Worm (Caenorhabditis elegans): ENCODE data around the gene F42G8.8.

Gene F42G8.8

ce11 chrIV:8127430-8127829, 8.5 kb downstream of the F42G8.8 start:
- no peak for TF ChIP-seq lsy-2 (tag; optimal IDR thresholded peaks at IDR 0.05)
- TF ChIP-seq ZK546.5 (tag; optimal IDR thresholded peaks at IDR 0.05): no peak
- no peak for TF ChIP-seq egl-27 (tag; optimal IDR thresholded peaks at IDR 0.05)
- TF ChIP-seq lin-11 (tag; optimal IDR thresholded peaks at IDR 0.05): no peak
- TF ChIP-seq aly-2 (tag; optimal IDR thresholded peaks at IDR 0.05): no peak
- no peak for TF ChIP-seq unc-62 (GFP tag; optimal IDR thresholded peaks at IDR 0.05)
- TF ChIP-seq Y55F3AM.14 (GFP tag; optimal IDR thresholded peaks at IDR 0.05): no peak
- TF ChIP-seq nhr-129 (tag; optimal IDR thresholded peaks at IDR 0.05): no peak
- TF ChIP-seq crh-2 (tag; optimal IDR thresholded peaks at IDR 0.05): no peak
- TF ChIP-seq gmeb-1 (tag; optimal IDR thresholded peaks at IDR 0.05): no peak
- TF ChIP-seq zag-1 (tag; optimal IDR thresholded peaks at IDR 0.05): no peak
- no peak for TF ChIP-seq sma-3 (GFP tag; optimal IDR thresholded peaks at IDR 0.05)
- no peak for TF ChIP-seq elt-3 (tag; optimal IDR thresholded peaks at IDR 0.05)
- TF ChIP-seq elt-1 (tag; optimal IDR thresholded peaks at IDR 0.05): no peak
- no peak for TF ChIP-seq lin-13 (GFP tag; optimal IDR thresholded peaks at IDR 0.05)
- no peak for TF ChIP-seq C34F6.9 (tag; optimal IDR thresholded peaks at IDR 0.05)
- no peak for TF ChIP-seq mbf-1 (tag; optimal IDR thresholded peaks at IDR 0.05)
- TF ChIP-seq mdl-1 (tag; optimal IDR thresholded peaks at IDR 0.05): no peak
- TF ChIP-seq fos-1 (tag; optimal IDR thresholded peaks at IDR 0.05): no peak
- no peak for TF ChIP-seq mab-5 (tag; optimal IDR thresholded peaks at IDR 0.05)

- TF ChIP-seq alr-1 (tag; optimal IDR thresholded peaks at IDR 0.05) (no peak), peb-1 (tag; optimal IDR thresholded peaks at IDR 0.05) (no peak), snpc-4 (tag; optimal IDR thresholded peaks at IDR 0.05) (no peak), ztf-11 (tag; optimal IDR thresholded peaks at IDR 0.05) (no peak), lin-11 (tag; optimal IDR thresholded peaks at IDR 0.05) (no peak), mbf-1 (tag; optimal IDR thresholded peaks at IDR 0.05) (no peak), nhr-10 (tag; optimal IDR thresholded peaks at IDR 0.05) (no peak), elt-3 (tag; optimal IDR thresholded peaks at IDR 0.05) (no peak), ama-1 (optimal IDR thresholded peaks at IDR 0.05) (no peak), C34F6.9 (tag; optimal IDR thresholded peaks at IDR 0.05) (peak; percentile 29), lsy-2 (tag; optimal IDR thresholded peaks at IDR 0.05) (no peak), nhr-237 (tag; optimal IDR thresholded peaks at IDR 0.05) (no peak), unc-55 (GFP tag; optimal IDR thresholded peaks at IDR 0.05) (peak; percentile 29), nhr-23 (tag; optimal IDR thresholded peaks at IDR 0.05) (no peak)
Observed at ce11 chrIV:8130131-8130611, 11.3 kb downstream of the F42G8.8 start, which contains the start of the genes ndub-11 and moc-3. TSS of gene ndub-11 (minus strand) at chrIV:8130231. TSS of gene moc-3 (plus strand) at chrIV:8130561.

- TF ChIP-seq mdl-1 (tag; optimal IDR thresholded peaks at IDR 0.05) (no peak), mbf-1 (tag; optimal IDR thresholded peaks at IDR 0.05) (no peak), mab-5 (tag; optimal IDR thresholded peaks at IDR 0.05) (no peak), crh-2 (tag; optimal IDR thresholded peaks at IDR 0.05) (peak; percentile 61), aly-2 (tag; optimal IDR thresholded peaks at IDR 0.05) (no peak), ztf-4 (tag; optimal IDR thresholded peaks at IDR 0.05) (peak; percentile 39), R02D3.7 (tag; optimal IDR thresholded peaks at IDR 0.05) (no peak), sma-3 (GFP tag; optimal IDR thresholded peaks at IDR 0.05) (peak; percentile 3), alr-1 (tag; optimal IDR thresholded peaks at IDR 0.05) (no peak), nhr-23 (tag; optimal IDR thresholded peaks at IDR 0.05) (no peak), lin-13 (GFP tag; optimal IDR thresholded peaks at IDR 0.05) (peak; percentile 14), sma-9 (GFP tag; optimal IDR thresholded peaks at IDR 0.05) (peak; percentile 63), sma-9 (tag; optimal IDR thresholded peaks at IDR 0.05) (no peak), nhr-77 (tag; optimal IDR thresholded peaks at IDR 0.05) (no peak), egl-27 (tag; optimal IDR thresholded peaks at IDR 0.05) (no peak), skn-1 (tag; optimal IDR thresholded peaks at IDR 0.05) (no peak), elt-1 (tag; optimal IDR thresholded peaks at IDR 0.05) (no peak), sem-4 (tag; optimal IDR thresholded peaks at IDR 0.05) (no peak), lin-11 (tag; optimal IDR thresholded peaks at IDR 0.05) (no peak), F13H6.1 (tag; optimal IDR thresholded peaks at IDR 0.05) (peak; percentile 34), nhr-237 (tag; optimal IDR thresholded peaks at IDR 0.05) (no peak), nhr-10 (tag; optimal IDR thresholded peaks at IDR 0.05) (no peak), zag-1 (tag; optimal IDR thresholded peaks at IDR 0.05) (no peak), nhr-21 (tag; optimal IDR thresholded peaks at IDR 0.05) (peak; percentile 51), C34F6.9 (tag; optimal IDR thresholded peaks at IDR 0.05) (peak; percentile 24), nhr-11 (tag; optimal IDR thresholded peaks at IDR 0.05) (no peak), unc-39 (tag; optimal IDR thresholded peaks at IDR 0.05) (no peak), lsy-2 (tag; optimal IDR thresholded peaks at IDR 0.05) (peak in 1 of 2 experiments; percentile 31), ztf-1 (GFP tag; conservative IDR thresholded peaks at IDR 0.05) (no peak), ama-1 (optimal IDR thresholded peaks at IDR 0.05) (no peak), lin-39 (tag; optimal IDR thresholded peaks at IDR 0.05) (no peak), unc-62 (GFP tag; optimal IDR thresholded peaks at IDR 0.05) (no peak), unc-55 (GFP tag; optimal IDR thresholded peaks at IDR 0.05) (no peak), fos-1 (tag; optimal IDR thresholded peaks at IDR 0.05) (peak; percentile 95), ZK546.5 (tag; optimal IDR thresholded peaks at IDR 0.05) (no peak), blmp-1 (tag; optimal IDR thresholded peaks at IDR 0.05; ENCODE audit: insufficient read depth) (no peak), dmd-4 (tag; optimal IDR thresholded peaks at IDR 0.05) (no peak), ceh-16 (tag; optimal IDR thresholded peaks at IDR 0.05) (no peak), gmeb-1 (tag; optimal IDR thresholded peaks at IDR 0.05) (peak; percentile 36), Y55F3AM.14 (GFP tag; optimal IDR thresholded peaks at IDR 0.05) (no peak), ceh-82 (tag; optimal IDR thresholded peaks at IDR 0.05) (no peak), peb-1 (tag; optimal IDR thresholded peaks at IDR 0.05) (no peak), nhr-129 (tag; optimal IDR thresholded peaks at IDR 0.05) (peak; percentile 65), snpc-4 (tag; optimal IDR thresholded peaks at IDR 0.05) (no peak)
Observed at ce11 chrIV:8133536-8133935, 14.6 kb downstream of the F42G8.8 start, which contains the start of gene sph-1. TSS of gene sph-1 (minus strand) at chrIV:8133558.

Measured in whole organism, L2 larva.